Worm (Caenorhabditis elegans): ENCODE measurements around the gene F58D12.3.

- TF ChIP-seq nhr-237 (tag; optimal IDR thresholded peaks at IDR 0.05) (no peak), nhr-77 (tag; optimal IDR thresholded peaks at IDR 0.05) (no peak), unc-39 (tag; optimal IDR thresholded peaks at IDR 0.05) (no peak), ceh-28 (tag; optimal IDR thresholded peaks at IDR 0.05) (no peak), mdl-1 (tag; optimal IDR thresholded peaks at IDR 0.05) (no peak), mxl-3 (GFP tag; optimal IDR thresholded peaks at IDR 0.05) (no peak), snpc-1.2 (GFP tag; IDR thresholded peaks at IDR 0.05) (no peak), zip-11 (GFP tag; IDR thresholded peaks at IDR 0.05) (no peak), skn-1 (tag; optimal IDR thresholded peaks at IDR 0.05) (no peak), zag-1 (tag; optimal IDR thresholded peaks at IDR 0.05) (no peak), mep-1 (tag; optimal IDR thresholded peaks at IDR 0.05) (no peak), zip-2 (tag; optimal IDR thresholded peaks at IDR 0.05) (no peak), mdt-29 (GFP tag; IDR thresholded peaks at IDR 0.05) (no peak), snpc-4 (tag; optimal IDR thresholded peaks at IDR 0.05) (no peak)
These were observed 24.8 kb downstream of the F58D12.3 start, which contains the start of gene D1086.10 for ce11 chrV:14082453-14082852.
